Fruit fly (Drosophila melanogaster) Kc167 (cell line): Measurements from ENCODE around the gene Aos1.

Experiments used
- Myc ChIP-seq: fragments of >200 bp; optimal IDR thresholded peaks from 2 replicates; lab custom pipeline; 2017; ENCODE audit warnings: missing external identifiers
- Sin3A ChIP-seq: fragments of >200 bp; optimal IDR thresholded peaks from 2 replicates; lab custom pipeline; 2018; ENCODE audit warnings: missing external identifiers
- h ChIP-seq: fragments of >200 bp; optimal IDR thresholded peaks from 3 replicates; lab custom pipeline; 2018; ENCODE audit warnings: missing external identifiers
- insv ChIP-seq: fragments of >200 bp; optimal IDR thresholded peaks from 3 replicates; lab custom pipeline; 2018; ENCODE audit warnings: missing external identifiers
- psq ChIP-seq: fragments of >200 bp; optimal IDR thresholded peaks from 2 replicates; lab custom pipeline; 2017; ENCODE audit warnings: missing external identifiers
- ttk ChIP-seq: sonication (Bioruptor generic); optimal IDR thresholded peaks from 2 replicates; lab custom pipeline; 2017; ENCODE audit warnings: missing external identifiers

Gene Aos1

DNA sequence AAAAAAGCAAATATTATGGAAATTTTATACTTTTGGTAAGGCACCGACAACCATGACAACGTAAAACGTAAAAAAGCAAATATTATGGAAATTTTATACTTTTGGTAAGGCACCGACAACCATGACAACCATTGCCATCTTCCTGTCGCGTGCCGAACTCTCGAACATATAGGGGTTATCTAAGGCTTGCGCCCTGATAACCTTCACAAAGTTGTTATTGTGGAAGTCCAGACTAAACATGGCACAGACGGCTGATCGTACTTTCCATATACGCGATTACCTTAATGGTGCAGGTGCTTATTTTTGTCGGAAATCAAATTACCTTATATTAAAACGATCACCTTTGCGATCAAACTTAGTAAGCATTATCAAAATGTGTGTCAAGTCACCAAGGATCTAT, 11.8 kb upstream of the Aos1 start:
- no peak for TF ChIP-seq psq (lab: Kevin White, UChicago)
- no peak for TF ChIP-seq h (lab: Kevin White, UChicago)
- TF ChIP-seq Myc (lab: Kevin White, UChicago) = no peak

DNA sequence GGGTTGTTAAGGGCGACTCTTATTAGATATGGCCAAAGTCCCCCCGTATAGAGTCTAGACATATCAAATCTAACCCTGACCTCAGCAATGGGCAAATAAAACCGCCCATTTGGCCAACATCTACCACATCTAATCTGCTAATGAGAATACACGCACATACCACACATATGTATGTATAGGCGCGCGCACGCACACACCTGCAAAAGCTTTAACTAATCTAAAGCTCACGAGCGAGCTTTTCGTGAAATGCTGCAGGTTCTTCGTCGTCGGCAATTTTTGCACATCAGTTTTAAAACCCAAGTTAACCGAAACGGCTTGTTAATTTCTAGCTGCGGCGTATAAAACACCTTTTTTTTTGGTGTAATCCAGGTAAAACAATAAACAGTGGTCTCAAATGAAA, 10.1 kb upstream of the Aos1 start:
- no peak for TF ChIP-seq insv (lab: Kevin White, UChicago)
- TF ChIP-seq ttk (lab: Kevin White, UChicago) = no peak
- no peak for TF ChIP-seq psq (lab: Kevin White, UChicago)
- no peak for TF ChIP-seq Sin3A
- no peak for TF ChIP-seq Myc (lab: Kevin White, UChicago)
- no peak for TF ChIP-seq h (lab: Kevin White, UChicago)

DNA sequence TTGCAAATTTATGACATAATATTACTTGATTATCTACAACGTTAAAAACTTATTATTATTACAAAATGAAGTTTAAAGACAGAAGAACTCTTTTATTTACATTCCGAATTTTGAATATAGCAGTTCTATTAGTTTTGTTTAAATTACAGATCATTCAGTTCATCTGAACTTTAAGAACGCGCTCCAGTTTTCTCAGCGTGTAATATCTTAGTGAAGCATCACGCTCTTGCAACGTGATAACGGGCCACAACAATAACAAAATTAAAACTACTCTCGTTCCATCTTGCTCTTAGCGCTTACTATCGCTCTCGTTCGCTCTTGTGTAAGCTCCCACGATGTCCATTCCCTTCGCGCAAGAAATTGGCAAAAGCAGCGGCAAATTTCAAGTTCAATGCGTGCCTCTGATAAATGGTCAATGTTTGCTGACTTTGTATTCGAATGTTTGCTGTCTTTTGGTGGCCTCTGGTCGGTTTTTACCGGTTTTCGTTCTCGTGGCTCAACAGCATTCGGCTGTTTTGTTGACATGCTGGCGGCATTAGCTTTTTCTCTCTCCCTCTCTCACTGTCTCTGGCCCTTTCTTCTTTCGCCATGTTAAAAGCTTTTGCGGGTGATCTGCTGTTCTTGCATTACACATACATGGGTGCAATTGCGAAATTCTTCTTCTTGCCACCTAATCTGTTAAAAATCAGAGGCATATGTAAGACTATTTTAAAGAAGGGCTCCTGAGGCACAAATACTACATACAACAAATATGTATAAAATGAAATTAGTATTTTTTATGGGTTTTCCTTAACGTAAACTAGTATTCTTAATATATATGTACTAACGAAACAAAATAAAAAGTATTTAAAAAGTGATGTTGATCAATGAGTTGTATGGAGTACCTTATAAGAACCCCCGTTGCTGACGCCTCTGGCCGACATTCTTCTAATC, 9.2 kb upstream of the Aos1 start:
- no peak for TF ChIP-seq insv (lab: Kevin White, UChicago)
- no peak for TF ChIP-seq ttk (lab: Kevin White, UChicago)
- no peak for TF ChIP-seq h (lab: Kevin White, UChicago)
- TF ChIP-seq Sin3A = no peak
- no peak for TF ChIP-seq psq (lab: Kevin White, UChicago)
- no peak for TF ChIP-seq Myc (lab: Kevin White, UChicago)

DNA sequence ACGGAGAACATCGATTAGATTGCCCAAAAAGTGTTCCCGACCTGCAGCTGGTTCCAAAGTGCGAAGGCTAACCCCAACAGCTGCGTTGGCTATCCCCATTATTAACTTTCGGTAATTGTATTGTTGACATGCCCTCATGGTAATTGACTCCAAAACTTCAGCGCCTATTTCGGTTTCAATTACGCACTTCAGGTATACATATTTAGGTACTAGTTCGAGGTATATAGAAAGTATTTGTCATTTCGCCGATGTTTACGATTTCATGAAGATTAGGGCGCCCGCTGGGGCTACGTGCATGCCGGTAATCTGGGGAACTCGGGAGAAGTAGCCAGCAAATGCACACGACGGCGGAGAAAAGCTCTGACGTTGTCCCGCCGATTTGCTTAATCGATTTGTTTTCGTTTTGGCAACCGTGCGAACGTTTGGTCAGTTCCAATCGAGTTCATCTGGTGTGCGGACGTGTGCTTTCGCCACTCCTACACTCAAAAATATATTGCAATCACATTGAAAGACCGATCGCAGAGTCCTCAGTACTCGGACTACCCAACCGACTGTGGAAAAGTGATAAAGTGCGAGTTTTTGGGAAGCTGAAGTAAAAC, 7.5 kb upstream of the Aos1 start:
- no peak for TF ChIP-seq insv (lab: Kevin White, UChicago)
- TF ChIP-seq ttk (lab: Kevin White, UChicago) = no peak
- no peak for TF ChIP-seq Sin3A
- TF ChIP-seq Myc (lab: Kevin White, UChicago) = no peak
- no peak for TF ChIP-seq h (lab: Kevin White, UChicago)
- no peak for TF ChIP-seq psq (lab: Kevin White, UChicago)

DNA sequence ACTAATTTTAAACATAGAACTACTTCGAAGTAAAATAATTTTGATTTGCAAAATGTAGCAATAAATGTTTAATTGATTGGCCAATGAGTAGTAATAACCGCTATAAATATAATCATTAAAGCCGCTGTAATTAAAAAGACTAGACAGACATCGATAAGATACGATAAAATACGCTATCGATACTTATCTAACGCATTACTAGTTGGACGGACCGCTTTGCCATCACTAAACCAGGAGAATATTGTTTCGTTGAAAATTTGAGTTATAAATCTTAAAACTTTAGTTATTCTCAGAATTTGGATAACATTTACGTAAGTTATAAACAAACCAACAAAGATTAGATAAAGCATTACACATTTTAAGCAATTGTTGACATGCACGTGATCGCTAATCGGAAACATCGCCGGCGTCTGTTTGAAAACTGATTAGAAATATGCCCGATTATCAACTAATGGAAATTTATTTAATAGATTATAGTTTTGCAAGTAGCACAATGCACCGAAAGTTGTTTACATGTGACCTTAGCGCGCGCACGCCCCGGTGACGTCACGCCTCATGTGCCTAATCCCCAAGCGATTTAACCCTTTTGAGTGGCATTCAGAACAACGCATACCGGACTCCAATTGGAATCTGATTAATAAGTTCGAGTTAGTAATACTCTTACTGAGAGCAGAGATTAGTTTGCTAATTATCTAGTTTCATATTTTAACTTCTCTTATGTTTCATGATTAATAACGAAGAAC, 6.0 kb upstream of the Aos1 start, which contains the start of gene Desat1:
Gene Desat1, plus strand, starts transcription at position 200 of the 743 bp plus-strand sequence.
- TF ChIP-seq Sin3A (no peak), psq (lab: Kevin White, UChicago) (no peak), Myc (lab: Kevin White, UChicago) (no peak), insv (lab: Kevin White, UChicago) (no peak), h (lab: Kevin White, UChicago) (no peak), ttk (lab: Kevin White, UChicago) (no peak)

DNA sequence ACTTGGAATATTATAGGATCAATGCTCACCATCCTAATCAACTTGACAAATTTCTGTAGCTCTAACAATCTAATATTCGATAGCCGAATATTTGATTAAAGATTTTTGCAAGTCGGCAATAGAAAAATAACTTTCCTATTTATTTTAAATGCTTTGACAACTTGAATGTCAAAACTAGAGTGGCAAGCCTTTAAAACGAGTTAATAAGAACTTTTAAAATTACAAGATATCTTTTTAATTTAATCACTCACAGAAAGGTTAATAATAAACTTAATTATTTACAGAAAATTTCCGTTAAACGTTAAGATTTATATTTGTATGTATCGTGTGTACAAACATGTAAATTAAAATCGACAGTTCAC, 5.4 kb upstream of the Aos1 start, which contains the start of the genes CG17207 and CG46427:
Gene CG17207, minus strand, starts transcription at position 101 of the 362 bp plus-strand sequence.
Gene CG46427, minus strand, starts transcription at position 101 of the 362 bp plus-strand sequence.
- no peak for TF ChIP-seq ttk (lab: Kevin White, UChicago)
- no peak for TF ChIP-seq insv (lab: Kevin White, UChicago)
- TF ChIP-seq Sin3A = no peak
- no peak for TF ChIP-seq psq (lab: Kevin White, UChicago)
- TF ChIP-seq Myc (lab: Kevin White, UChicago) = no peak
- no peak for TF ChIP-seq h (lab: Kevin White, UChicago)

DNA sequence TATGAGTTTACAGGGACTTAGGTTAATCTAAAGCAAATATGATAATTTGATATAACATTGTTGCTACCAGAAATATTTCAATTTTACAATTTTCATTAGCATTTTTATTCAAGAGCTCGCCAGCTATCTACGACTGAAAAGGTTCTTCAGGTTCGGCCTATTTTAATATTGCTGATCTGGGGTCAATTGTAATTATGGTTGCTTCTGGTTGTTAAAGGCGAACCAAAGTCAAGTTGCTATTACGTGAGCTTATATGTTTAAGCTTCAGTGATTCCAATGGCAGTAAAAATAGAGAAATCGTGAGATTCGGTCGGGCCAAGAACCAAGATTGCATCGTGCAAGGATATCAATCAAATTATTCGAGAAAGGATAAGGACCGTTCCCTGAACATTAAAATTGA, 2.3 kb upstream of the Aos1 start, which contains the start of gene Desat2:
Gene Desat2, plus strand, starts transcription at position 301 of the 400 bp plus-strand sequence.
- TF ChIP-seq insv (lab: Kevin White, UChicago) (no peak), ttk (lab: Kevin White, UChicago) (no peak), psq (lab: Kevin White, UChicago) (no peak), h (lab: Kevin White, UChicago) (no peak), Sin3A (no peak), Myc (lab: Kevin White, UChicago) (no peak)

DNA sequence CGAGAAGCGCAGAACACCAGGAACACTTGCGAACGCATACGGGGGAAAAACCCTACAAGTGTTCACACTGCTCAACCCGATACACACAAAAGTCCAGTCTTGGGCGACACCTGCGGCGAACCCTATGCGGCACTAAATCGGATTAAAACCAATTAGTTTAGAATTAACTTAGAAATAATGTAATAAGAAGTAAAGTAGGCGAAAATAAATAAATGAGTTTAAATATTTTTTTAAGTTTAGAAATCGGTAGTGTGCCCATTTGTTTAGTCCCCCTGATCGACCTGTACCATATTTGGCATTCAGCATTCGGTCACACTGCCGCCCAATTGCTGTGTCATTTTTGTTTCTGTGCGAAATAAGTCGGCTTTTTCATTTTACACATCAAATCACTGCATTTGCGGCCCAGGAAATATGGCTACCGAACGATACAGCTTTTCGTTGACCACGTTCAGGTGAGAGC, 2.6 kb downstream of the Aos1 start, which contains the start of gene Prosalpha2:
Gene Prosalpha2, plus strand, starts transcription at position 292 of the 460 bp plus-strand sequence.
- TF ChIP-seq Sin3A (no peak), insv (lab: Kevin White, UChicago) (no peak), h (lab: Kevin White, UChicago) (no peak), psq (lab: Kevin White, UChicago) (no peak), ttk (lab: Kevin White, UChicago) (no peak), Myc (lab: Kevin White, UChicago) (no peak)

DNA sequence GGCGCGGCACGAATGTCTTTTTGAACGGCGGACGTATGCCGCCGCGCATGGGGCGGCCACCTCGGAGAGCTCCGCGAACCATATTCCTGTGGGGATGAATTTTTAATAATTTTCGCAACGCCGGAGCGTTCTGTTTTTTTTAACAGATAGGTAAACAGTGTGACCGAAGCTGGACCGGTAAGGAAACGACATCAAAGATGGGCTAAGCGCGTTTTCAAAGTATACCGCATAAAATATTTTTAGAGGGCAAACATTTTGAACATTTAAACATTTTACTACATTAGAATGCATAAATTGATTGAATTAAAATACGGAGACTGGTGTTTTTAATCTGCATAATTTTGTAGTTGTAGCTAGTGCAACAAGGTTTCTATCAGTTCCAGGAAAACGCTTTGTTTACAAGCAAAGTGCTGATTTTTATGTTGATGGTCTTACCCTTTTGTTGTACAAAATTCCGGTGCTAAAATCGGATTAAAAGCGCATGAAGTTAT, 4.5 kb downstream of the Aos1 start, which contains the start of the genes CG5641 and CG5245:
Gene CG5641, minus strand, starts transcription at position 163 of the 491 bp plus-strand sequence.
Gene CG5245, plus strand, starts transcription at position 441 of the 491 bp plus-strand sequence.
- TF ChIP-seq Myc (lab: Kevin White, UChicago) (no peak), insv (lab: Kevin White, UChicago) (no peak), h (lab: Kevin White, UChicago) (no peak), ttk (lab: Kevin White, UChicago) (no peak), Sin3A (no peak), psq (lab: Kevin White, UChicago) (no peak)

DNA sequence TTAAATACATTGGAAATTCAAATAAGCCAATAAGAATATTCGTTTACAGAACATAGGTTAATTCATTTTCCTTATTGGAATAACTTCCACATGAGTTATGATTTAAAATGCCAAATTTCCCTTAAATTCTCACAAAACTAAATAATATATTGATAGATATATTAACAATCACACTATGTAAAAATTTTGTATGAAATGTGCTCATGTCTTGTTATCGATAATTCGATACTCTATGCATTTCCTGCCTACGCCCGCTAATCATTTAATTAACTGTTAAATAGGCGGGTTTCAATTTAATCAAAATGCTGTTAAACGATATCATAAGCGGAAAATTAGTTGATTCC, 7.3 kb downstream of the Aos1 start, which contains the start of gene NANS:
Gene NANS, plus strand, starts transcription at position 269 of the 344 bp plus-strand sequence.
- no peak for TF ChIP-seq Sin3A
- no peak for TF ChIP-seq psq (lab: Kevin White, UChicago)
- TF ChIP-seq insv (lab: Kevin White, UChicago) = no peak
- TF ChIP-seq ttk (lab: Kevin White, UChicago) = no peak
- TF ChIP-seq Myc (lab: Kevin White, UChicago) = no peak
- no peak for TF ChIP-seq h (lab: Kevin White, UChicago)
